Fruit fly (Drosophila melanogaster) whole organism: Measurements from ENCODE around the gene FoxP.

ENCODE experiments used
- CG8478 ChIP-seq: fragments of >200 bp; optimal IDR thresholded peaks from 2 replicates; lab custom pipeline; 2018; ENCODE audit warnings: inconsistent platforms
- psq ChIP-seq: fragments of >200 bp; optimal IDR thresholded peaks from 2 replicates; lab custom pipeline; 2017

DNA sequence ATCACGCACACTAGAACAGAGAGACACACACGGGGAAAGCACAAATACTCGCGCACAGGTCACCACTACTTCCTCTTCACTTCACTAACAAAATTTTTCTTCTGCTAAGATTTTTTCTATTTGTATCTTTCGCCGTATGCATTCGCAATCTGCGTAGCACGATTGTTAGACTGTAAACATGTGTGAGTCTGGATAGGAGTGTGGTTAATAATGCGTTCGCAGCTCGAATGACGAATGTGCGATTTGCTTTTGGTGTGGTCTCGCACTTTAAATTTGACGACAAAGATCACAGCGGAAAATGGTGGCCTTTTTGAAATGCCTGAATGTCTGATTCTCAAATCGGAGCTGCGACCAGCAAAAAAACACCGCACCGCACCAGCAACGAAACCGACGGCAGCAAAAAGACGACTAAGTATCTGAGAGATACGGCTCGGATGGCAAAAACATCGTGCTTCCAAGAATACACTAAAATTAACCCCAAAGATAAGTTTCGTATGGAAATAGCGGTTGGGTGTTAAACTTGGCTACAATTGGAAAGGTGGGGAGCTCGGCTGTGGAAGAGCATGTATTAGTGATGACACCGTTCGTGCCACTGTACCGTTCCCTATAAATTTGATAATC is 25.6 kb downstream of the FoxP start, which contains the start of gene Unc-115a:
- no peak for TF ChIP-seq CG8478
- no peak for TF ChIP-seq psq
